Fruit fly (Drosophila melanogaster) S2 (cell line): ENCODE data around the gene CG14301.

ENCODE experiments used
- CG8478 ChIP-seq: fragments of >200 bp; optimal IDR thresholded peaks from 2 replicates; lab custom pipeline; 2018
- CTCF ChIP-seq, 2 experiments: fragments of >200 bp; optimal IDR thresholded peaks; 2 replicates each; lab custom pipeline; 2018

DNA sequence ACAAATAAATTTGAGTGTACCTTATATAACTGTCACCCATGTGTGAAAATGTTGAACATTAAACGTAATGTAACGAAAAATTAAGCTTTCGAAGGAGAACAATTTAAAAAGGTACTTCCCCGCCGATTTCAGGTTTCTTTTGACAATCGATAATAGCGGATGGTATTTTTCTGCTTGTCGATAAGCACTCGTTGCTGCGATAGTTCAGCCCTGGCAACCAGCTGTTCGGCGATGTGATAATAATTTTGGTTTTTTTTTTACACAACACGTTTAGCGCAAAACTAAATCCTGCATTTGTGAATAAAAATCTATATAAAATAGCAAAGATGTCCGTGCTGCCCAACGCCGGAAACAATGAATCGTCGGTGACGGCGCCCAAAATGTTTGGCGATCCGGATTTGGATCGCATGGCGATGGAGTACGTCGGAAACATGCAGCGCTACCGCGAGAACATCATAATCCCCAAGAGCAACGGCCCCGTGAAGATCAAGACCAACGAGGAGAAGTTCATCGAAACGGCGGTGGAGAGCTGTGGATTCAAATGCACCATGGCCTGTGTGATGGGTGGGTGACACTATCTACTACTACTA lies 26.5 kb upstream of the CG14301 start, which contains the start of gene CG31229:
- TF ChIP-seq CG8478 (no peak), CTCF (optimal IDR thresholded peaks at IDR 0.05; lab: Kevin White, UChicago) (no peak)
